Fruit fly (Drosophila melanogaster): ENCODE results near the gene CG4565.

DNA sequence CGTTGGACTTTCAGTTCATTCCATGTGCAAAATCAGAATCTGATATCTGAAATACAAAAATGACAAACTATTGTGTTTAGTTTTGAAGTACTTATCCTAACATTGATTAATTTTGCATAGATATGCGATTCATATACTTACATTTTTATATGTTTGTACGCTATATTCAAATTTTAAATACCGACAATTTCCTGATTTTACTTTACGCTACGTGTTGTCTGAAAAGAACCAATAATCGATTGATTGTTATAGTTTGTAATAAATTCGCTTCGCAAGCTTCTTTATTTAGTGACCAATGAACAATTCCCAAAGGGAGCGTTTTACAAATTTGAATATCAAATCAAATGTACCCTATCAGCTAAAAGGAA lies 37.0 kb downstream of the CG4565 start, which contains the start of gene Ak3:
- TF ChIP-seq CG3407 (GFP tag; optimal IDR thresholded peaks at IDR 0.05), result no peak
- no peak for TF ChIP-seq Side (GFP tag; optimal IDR thresholded peaks at IDR 0.05)

Measured in whole organism, embryonic.